Worm (Caenorhabditis elegans) whole organism, early embryonic: ENCODE measurements around the gene Y41E3.18.

Experiments
- aly-1 ChIP-seq: sonication (generic microtip); optimal IDR thresholded peaks from 2 replicates; lab custom pipeline; 2016; ENCODE audit warnings: missing genetic modification characterization, missing compliant biosample characterization
- ama-1 ChIP-seq: fragments of 150-350 bp; optimal IDR thresholded peaks from 2 replicates; lab custom pipeline; 2014
- ceh-13 ChIP-seq: fragments of 200-800 bp; sonication (Bioruptor generic); optimal IDR thresholded peaks from 2 replicates; lab custom pipeline; 2018; ENCODE audit warnings: mild to moderate bottlenecking, missing genetic modification characterization, missing compliant biosample characterization
- ceh-36 ChIP-seq: sonication (generic microtip); optimal IDR thresholded peaks from 2 replicates; lab custom pipeline; 2016; ENCODE audit warnings: missing genetic modification characterization, inconsistent platforms, missing compliant biosample characterization
- ets-7 ChIP-seq: sonication (generic microtip); optimal IDR thresholded peaks from 2 replicates; lab custom pipeline; 2016; ENCODE audit warnings: missing genotype, missing genetic modification characterization, missing compliant biosample characterization
- flt-1 ChIP-seq: fragments of 200-800 bp; sonication (Bioruptor generic); IDR thresholded peaks from 2 replicates; pipeline ENCODE4 v1.3.6; 2022; ENCODE audit warnings: missing genetic modification characterization, missing compliant biosample characterization
- hmbx-1 ChIP-seq: sonication (generic microtip); optimal IDR thresholded peaks from 2 replicates; lab custom pipeline; 2016; ENCODE audit warnings: mild to moderate bottlenecking, missing genetic modification characterization, missing compliant biosample characterization
- pes-1 ChIP-seq: fragments of 200-800 bp; sonication (Bioruptor generic); IDR thresholded peaks from 2 replicates; pipeline ENCODE4 v1.3.6; 2022; ENCODE audit warnings: missing genetic modification reagents, missing genetic modification characterization, missing compliant biosample characterization
- sea-1 ChIP-seq: fragments of 200-800 bp; sonication (Bioruptor generic); conservative IDR thresholded peaks from 2 replicates; pipeline ENCODE4 v1.3.6; 2022; ENCODE audit warnings: missing genetic modification characterization, missing compliant biosample characterization
- tbx-37 ChIP-seq: fragments of 200-800 bp; sonication (Bioruptor generic); conservative IDR thresholded peaks from 2 replicates; pipeline ENCODE4 v1.3.6; 2022; ENCODE audit warnings: missing genetic modification reagents, missing genetic modification characterization, missing compliant biosample characterization
- tra-4 ChIP-seq: sonication (generic microtip); optimal IDR thresholded peaks from 2 replicates; lab custom pipeline; 2017; ENCODE audit warnings: missing genetic modification characterization, missing compliant biosample characterization

ce11 chrIV:15041124-15041523 lies 24.4 kb downstream of the Y41E3.18 start:
- TF ChIP-seq sea-1 (GFP tag; lab: Robert Waterston, UW) (no peak), aly-1 (tag; lab: Kevin White, UChicago) (no peak), ama-1 (lab: Kevin White, UChicago) (no peak), ceh-13 (GFP tag; lab: Kevin White, UChicago) (no peak), hmbx-1 (tag; lab: Kevin White, UChicago) (no peak), ceh-36 (tag; lab: Kevin White, UChicago) (no peak), tbx-37 (no peak), ets-7 (no peak), tra-4 (tag; lab: Kevin White, UChicago) (no peak), flt-1 (no peak), pes-1 (GFP tag; lab: Robert Waterston, UW) (no peak)
